Worm (Caenorhabditis elegans): ENCODE data around the gene srx-33.

DNA sequence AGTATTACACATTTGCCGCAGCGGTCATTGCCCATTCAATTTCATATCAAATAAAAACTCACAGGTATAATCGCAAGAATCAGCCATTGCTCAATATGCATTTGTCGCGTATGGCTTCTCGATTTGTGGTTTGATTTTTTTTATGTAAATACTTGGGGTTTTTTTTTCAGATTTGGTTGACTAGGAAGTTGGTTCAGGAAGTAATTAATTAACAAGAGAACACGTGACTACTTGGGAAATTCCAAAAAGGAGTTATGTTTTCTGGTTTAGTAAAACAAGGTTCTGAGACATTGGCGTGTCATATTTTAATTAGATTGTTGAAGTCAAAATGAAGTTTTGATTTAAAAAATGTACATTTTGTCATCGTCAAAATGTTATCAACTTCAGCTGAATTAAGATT, 12.3 kb upstream of the srx-33 start, which contains the start of gene srx-36:
- TF ChIP-seq ztf-29 (GFP tag; IDR thresholded peaks at IDR 0.05): no peak
- no peak for TF ChIP-seq ztf-23 (GFP tag; IDR thresholded peaks at IDR 0.05)
- TF ChIP-seq tab-1 (GFP tag; IDR thresholded peaks at IDR 0.05): no peak
- no peak for TF ChIP-seq cog-1 (tag; optimal IDR thresholded peaks at IDR 0.05)
- no peak for TF ChIP-seq flt-1 (GFP tag; IDR thresholded peaks at IDR 0.05)
- TF ChIP-seq klf-2 (GFP tag; conservative IDR thresholded peaks at IDR 0.05): no peak
- no peak for TF ChIP-seq med-1 (GFP tag; optimal IDR thresholded peaks at IDR 0.05; ENCODE audit: insufficient read depth)
- TF ChIP-seq ref-1 (GFP tag; conservative IDR thresholded peaks at IDR 0.05): no peak
- no peak for TF ChIP-seq T22C8.4 (GFP tag; IDR thresholded peaks at IDR 0.05)

All from whole organism, midembryonic.